Worm (Caenorhabditis elegans) whole organism, early embryonic: ENCODE data around the gene T20F7.1.

ENCODE experiments used
- B0310.2 ChIP-seq: sonication (generic microtip); optimal IDR thresholded peaks from 2 replicates; lab custom pipeline; 2016; ENCODE audit warnings: mild to moderate bottlenecking, missing genetic modification characterization, missing compliant biosample characterization
- ama-1 ChIP-seq: fragments of 150-350 bp; optimal IDR thresholded peaks from 2 replicates; lab custom pipeline; 2014
- ceh-13 ChIP-seq: fragments of 200-800 bp; sonication (Bioruptor generic); optimal IDR thresholded peaks from 2 replicates; lab custom pipeline; 2018; ENCODE audit warnings: mild to moderate bottlenecking, missing genetic modification characterization, missing compliant biosample characterization
- ets-7 ChIP-seq: sonication (generic microtip); optimal IDR thresholded peaks from 2 replicates; lab custom pipeline; 2016; ENCODE audit warnings: missing genotype, missing genetic modification characterization, missing compliant biosample characterization
- flt-1 ChIP-seq: fragments of 200-800 bp; sonication (Bioruptor generic); IDR thresholded peaks from 2 replicates; pipeline ENCODE4 v1.3.6; 2022; ENCODE audit warnings: missing genetic modification characterization, missing compliant biosample characterization
- pes-1 ChIP-seq: fragments of 200-800 bp; sonication (Bioruptor generic); IDR thresholded peaks from 2 replicates; pipeline ENCODE4 v1.3.6; 2022; ENCODE audit warnings: missing genetic modification reagents, missing genetic modification characterization, missing compliant biosample characterization
- scrt-1 ChIP-seq: fragments of 200-800 bp; sonication (Bioruptor generic); IDR thresholded peaks from 2 replicates; pipeline ENCODE4 v1.3.6; 2022; ENCODE audit warnings: missing genetic modification characterization, missing compliant biosample characterization
- tbx-11 ChIP-seq: fragments of 200-800 bp; sonication (Bioruptor generic); IDR thresholded peaks from 2 replicates; pipeline ENCODE4 v1.3.6; 2022; ENCODE audit warnings: missing genetic modification characterization, missing compliant biosample characterization
- tra-4 ChIP-seq: sonication (generic microtip); optimal IDR thresholded peaks from 2 replicates; lab custom pipeline; 2017; ENCODE audit warnings: missing genetic modification characterization, missing compliant biosample characterization

DNA sequence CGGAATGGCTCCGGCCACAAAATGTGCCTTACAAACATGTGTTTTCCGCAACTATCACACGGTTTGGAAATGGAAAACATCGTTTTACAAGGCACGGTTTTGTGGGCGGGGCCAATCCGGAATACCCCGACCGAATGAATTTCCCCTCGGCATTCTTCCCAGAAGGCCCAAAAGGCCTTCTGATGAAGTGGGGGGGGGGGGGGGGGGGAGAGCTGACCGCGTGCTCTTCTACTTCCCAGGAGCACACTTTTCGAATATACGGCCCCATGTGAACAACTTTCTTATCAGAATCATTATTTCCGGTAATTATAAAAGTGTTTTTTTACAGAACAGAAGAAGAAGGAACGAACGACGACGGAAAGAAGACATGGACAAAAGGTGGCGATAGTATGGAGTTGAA is 11.4 kb downstream of the T20F7.1 start:
- TF ChIP-seq ama-1 (lab: Kevin White, UChicago) = no peak
- no peak for TF ChIP-seq pes-1 (GFP tag; lab: Robert Waterston, UW)
- no peak for TF ChIP-seq tra-4
- no peak for TF ChIP-seq flt-1 (GFP tag; lab: Robert Waterston, UW)
- no peak for TF ChIP-seq ceh-13 (GFP tag; lab: Kevin White, UChicago)
- no peak for TF ChIP-seq tbx-11 (GFP tag; lab: Robert Waterston, UW)
- TF ChIP-seq ets-7 (tag; lab: Kevin White, UChicago) = no peak
- no peak for TF ChIP-seq scrt-1
- TF ChIP-seq B0310.2 (tag; lab: Kevin White, UChicago) = no peak
